Fruit fly (Drosophila melanogaster): ENCODE results near the gene chinmo.

Gene chinmo

DNA sequence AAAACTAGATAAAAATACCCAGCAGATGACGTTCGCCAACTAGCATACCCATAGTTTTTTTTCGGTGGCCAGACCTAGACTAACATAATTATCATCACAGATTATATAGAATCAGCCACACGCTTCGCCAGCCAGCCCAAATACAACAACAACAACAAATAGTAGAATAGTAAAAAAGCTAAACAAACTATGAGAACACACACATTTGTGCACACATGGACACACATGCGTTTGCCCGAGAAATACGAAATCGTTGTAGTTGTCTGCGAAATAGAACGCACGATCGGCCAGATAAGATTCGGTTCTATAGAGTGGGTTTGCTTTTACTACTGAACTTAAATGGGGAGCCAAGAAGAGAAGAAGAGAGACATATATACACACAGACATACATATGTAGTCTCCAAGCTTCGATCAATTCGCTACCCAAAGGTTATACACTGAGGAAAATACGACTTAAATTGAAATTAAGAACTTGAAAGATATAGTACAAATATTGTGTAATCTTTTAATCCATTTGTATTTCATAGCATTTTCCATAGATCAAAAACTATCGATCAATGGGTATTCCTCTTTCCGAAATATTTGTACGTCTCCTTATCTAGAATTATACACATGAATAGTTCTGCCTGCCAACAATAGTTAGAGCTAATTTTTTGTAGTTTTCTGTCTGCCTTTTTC, 23.1 kb upstream of the chinmo start (continued):
- TF ChIP-seq Sox102F (GFP tag; optimal IDR thresholded peaks at IDR 0.05) (peak; percentile 48), Elba2 (GFP tag; optimal IDR thresholded peaks at IDR 0.05) (no peak), CG13624 (GFP tag; optimal IDR thresholded peaks at IDR 0.05) (peak; percentile 81), Meics (GFP tag; optimal IDR thresholded peaks at IDR 0.05) (peak; percentile 71), CG17186 (GFP tag; optimal IDR thresholded peaks at IDR 0.05) (no peak), E2f1 (GFP tag; IDR thresholded peaks at IDR 0.05) (peak; percentile 32), pho (GFP tag; optimal IDR thresholded peaks at IDR 0.05) (peak; percentile 80), CG4730 (GFP tag; IDR thresholded peaks at IDR 0.05) (no peak), unc-4 (GFP tag; IDR thresholded peaks at IDR 0.05; ENCODE audit: partially characterized antibody) (no peak), Lhr (GFP tag; optimal IDR thresholded peaks at IDR 0.05) (no peak), phol (tag; optimal IDR thresholded peaks at IDR 0.05) (no peak), Blimp-1 (GFP tag; optimal IDR thresholded peaks at IDR 0.05) (no peak), croc (GFP tag; conservative IDR thresholded peaks at IDR 0.05) (no peak), CG7556 (GFP tag; optimal IDR thresholded peaks at IDR 0.05) (peak; percentile 75), CG18619 (GFP tag; optimal IDR thresholded peaks at IDR 0.05) (peak; percentile 56), oc (tag; optimal IDR thresholded peaks at IDR 0.05) (no peak), fd96Cb (tag; optimal IDR thresholded peaks at IDR 0.05) (no peak), CG3163 (GFP tag; optimal IDR thresholded peaks at IDR 0.05) (peak; percentile 45), insv (GFP tag; optimal IDR thresholded peaks at IDR 0.05) (no peak), Poxn (GFP tag; IDR thresholded peaks at IDR 0.05) (no peak), CHES-1-like (GFP tag; optimal IDR thresholded peaks at IDR 0.05) (no peak), CG4282 (GFP tag; optimal IDR thresholded peaks at IDR 0.05) (no peak), CG4854 (GFP tag; optimal IDR thresholded peaks at IDR 0.05) (no peak), Mrtf (GFP tag; IDR thresholded peaks at IDR 0.05) (no peak), YL-1 (GFP tag; optimal IDR thresholded peaks at IDR 0.05) (no peak), CG11696 (GFP tag; IDR thresholded peaks at IDR 0.05) (no peak), CG1832 (GFP tag; optimal IDR thresholded peaks at IDR 0.05) (no peak), CG31388 (GFP tag; optimal IDR thresholded peaks at IDR 0.05) (no peak), bowl (GFP tag; IDR thresholded peaks at IDR 0.05) (no peak), pita (GFP tag; optimal IDR thresholded peaks at IDR 0.05) (no peak), Hr78 (GFP tag; optimal IDR thresholded peaks at IDR 0.05) (no peak), zf30C (GFP tag; optimal IDR thresholded peaks at IDR 0.05) (peak; percentile 43), CG2889 (GFP tag; IDR thresholded peaks at IDR 0.05) (no peak), disco-r (GFP tag; optimal IDR thresholded peaks at IDR 0.05) (no peak), Lim3 (GFP tag; IDR thresholded peaks at IDR 0.05) (no peak), CG10366 (GFP tag; IDR thresholded peaks at IDR 0.05) (peak; percentile 42; the same call in 1 of the 2 replicates), Doc2 (GFP tag; IDR thresholded peaks at IDR 0.05) (no peak), emc (GFP tag; optimal IDR thresholded peaks at IDR 0.05) (no peak), CG43689 (GFP tag; IDR thresholded peaks at IDR 0.05) (no peak), H15 (GFP tag; IDR thresholded peaks at IDR 0.05) (no peak), HmgZ (tag; optimal IDR thresholded peaks at IDR 0.05) (peak; percentile 40), pum (GFP tag; optimal IDR thresholded peaks at IDR 0.05) (no peak), repo (GFP tag; optimal IDR thresholded peaks at IDR 0.05) (peak; percentile 21), peb (GFP tag; IDR thresholded peaks at IDR 0.05) (no peak), jumu (GFP tag; optimal IDR thresholded peaks at IDR 0.05) (no peak), h (optimal IDR thresholded peaks at IDR 0.05) (no peak), prd (optimal IDR thresholded peaks at IDR 0.05) (no peak), prd (GFP tag; IDR thresholded peaks at IDR 0.05) (peak; percentile 59; the same call in 1 of the 3 replicates), CG18599 (GFP tag; optimal IDR thresholded peaks at IDR 0.05) (peak; percentile 68), cad (GFP tag; optimal IDR thresholded peaks at IDR 0.05) (no peak), CG5180 (GFP tag; optimal IDR thresholded peaks at IDR 0.05) (no peak)
